Fruit fly (Drosophila melanogaster) whole organism, embryonic: ENCODE data around the gene vito.

ENCODE experiments used
- CG10431 ChIP-seq: fragments of 200-800 bp; sonication (Bioruptor generic); optimal IDR thresholded peaks from 3 replicates; lab custom pipeline; 2018; ENCODE audit warnings: missing biosample characterization, mild to moderate bottlenecking, missing genetic modification characterization
- CG11560 ChIP-seq: fragments of 200-800 bp; sonication (Bioruptor generic); IDR thresholded peaks from 3 replicates; pipeline ENCODE4 v1.3.6; 2022; ENCODE audit warnings: missing biosample characterization, missing genetic modification characterization
- CG11696 ChIP-seq: fragments of 200-800 bp; sonication (Bioruptor generic); IDR thresholded peaks from 2 replicates; pipeline ENCODE4 v1.3.6; 2022; ENCODE audit warnings: missing biosample characterization, missing genetic modification characterization
- CG12104 ChIP-seq: fragments of 200-800 bp; sonication (Bioruptor generic); optimal IDR thresholded peaks from 3 replicates; lab custom pipeline; 2016; ENCODE audit warnings: missing biosample characterization, missing genetic modification characterization
- CG12299 ChIP-seq: fragments of 200-800 bp; sonication (Bioruptor generic); optimal IDR thresholded peaks from 2 replicates; lab custom pipeline; 2018; ENCODE audit warnings: missing biosample characterization, mild to moderate bottlenecking, missing genetic modification characterization
- CG12659 ChIP-seq: fragments of 200-800 bp; sonication (Bioruptor generic); optimal IDR thresholded peaks from 3 replicates; lab custom pipeline; 2017; ENCODE audit warnings: mild to moderate bottlenecking, missing biosample characterization, missing genetic modification reagents, missing genetic modification characterization
- CG13624 ChIP-seq: fragments of 200-800 bp; sonication (Bioruptor generic); optimal IDR thresholded peaks from 2 replicates; lab custom pipeline; 2016; ENCODE audit warnings: missing biosample characterization, missing genetic modification characterization
- CG14014 ChIP-seq: fragments of 200-800 bp; sonication (Bioruptor generic); IDR thresholded peaks from 2 replicates; pipeline ENCODE4 v1.3.6; 2022; ENCODE audit warnings: missing biosample characterization, missing genetic modification characterization
- CG1603 ChIP-seq: fragments of 200-800 bp; sonication (Bioruptor generic); optimal IDR thresholded peaks from 2 replicates; lab custom pipeline; 2019; ENCODE audit warnings: missing biosample characterization, mild to moderate bottlenecking, missing genetic modification characterization, moderate library complexity
- CG16863 ChIP-seq: fragments of 200-800 bp; sonication (Bioruptor generic); optimal IDR thresholded peaks from 3 replicates; lab custom pipeline; 2016; ENCODE audit warnings: missing biosample characterization, missing genetic modification characterization
- CG17328 ChIP-seq: fragments of 200-800 bp; sonication (Bioruptor generic); IDR thresholded peaks from 2 replicates; pipeline ENCODE4 v1.3.6; 2022; ENCODE audit warnings: missing biosample characterization, missing genetic modification characterization
- CG1792 ChIP-seq: fragments of 200-800 bp; sonication (Bioruptor generic); optimal IDR thresholded peaks from 2 replicates; lab custom pipeline; 2016; ENCODE audit warnings: missing biosample characterization, missing genetic modification characterization
- CG2120 ChIP-seq: fragments of 200-800 bp; sonication (Bioruptor generic); optimal IDR thresholded peaks from 3 replicates; lab custom pipeline; 2016; ENCODE audit warnings: missing biosample characterization, missing genetic modification characterization
- CG2678 ChIP-seq: fragments of 200-800 bp; sonication (Bioruptor generic); optimal IDR thresholded peaks from 3 replicates; lab custom pipeline; 2019; ENCODE audit warnings: missing biosample characterization, mild to moderate bottlenecking, missing genetic modification characterization, moderate library complexity
- CG2712 ChIP-seq: fragments of 200-800 bp; optimal IDR thresholded peaks from 3 replicates; lab custom pipeline; 2019; ENCODE audit warnings: missing biosample characterization, mild to moderate bottlenecking, missing genetic modification characterization, moderate library complexity
- CG31441 ChIP-seq: fragments of 200-800 bp; sonication (Bioruptor generic); IDR thresholded peaks from 2 replicates; pipeline ENCODE4 v1.3.6; 2022; ENCODE audit warnings: missing biosample characterization, missing genetic modification characterization
- CG3281 ChIP-seq: fragments of 200-800 bp; sonication (Bioruptor generic); optimal IDR thresholded peaks from 3 replicates; lab custom pipeline; 2017; ENCODE audit warnings: missing biosample characterization, mild to moderate bottlenecking, missing genetic modification characterization
- CG3407 ChIP-seq: fragments of 200-800 bp; sonication (Bioruptor generic); optimal IDR thresholded peaks from 2 replicates; lab custom pipeline; 2018; ENCODE audit warnings: missing biosample characterization, mild to moderate bottlenecking, missing genetic modification characterization
- CG4360 ChIP-seq: fragments of 200-800 bp; sonication (Bioruptor generic); IDR thresholded peaks from 2 replicates; pipeline ENCODE4 v1.3.6; 2022; ENCODE audit warnings: missing biosample characterization, missing genetic modification characterization
- CG5953 ChIP-seq: fragments of 200-800 bp; sonication (Bioruptor generic); IDR thresholded peaks from 2 replicates; pipeline ENCODE4 v1.3.6; 2022; ENCODE audit warnings: missing biosample characterization, missing genetic modification characterization
- CG6254 ChIP-seq: fragments of 200-800 bp; sonication (Bioruptor generic); optimal IDR thresholded peaks from 3 replicates; lab custom pipeline; 2017; ENCODE audit warnings: mild to moderate bottlenecking, missing biosample characterization, missing genetic modification reagents, missing genetic modification characterization
- CG8388 ChIP-seq: fragments of 200-800 bp; sonication (Bioruptor generic); optimal IDR thresholded peaks from 2 replicates; lab custom pipeline; 2019; ENCODE audit warnings: missing biosample characterization, mild to moderate bottlenecking, missing genetic modification characterization, moderate library complexity
- CG8944 ChIP-seq: fragments of 200-800 bp; sonication (Bioruptor generic); optimal IDR thresholded peaks from 3 replicates; lab custom pipeline; 2016; ENCODE audit warnings: missing biosample characterization, missing genetic modification characterization
- CG9727 ChIP-seq: fragments of 200-800 bp; sonication (Bioruptor generic); optimal IDR thresholded peaks from 3 replicates; lab custom pipeline; 2017; ENCODE audit warnings: missing biosample characterization, mild to moderate bottlenecking, missing genetic modification characterization
- CG9876 ChIP-seq: fragments of 200-800 bp; sonication (Bioruptor generic); optimal IDR thresholded peaks from 2 replicates; lab custom pipeline; 2016; ENCODE audit warnings: missing biosample characterization, missing genetic modification characterization
- CTCF ChIP-seq: fragments of 200-800 bp; sonication (Bioruptor generic); optimal IDR thresholded peaks from 2 replicates; lab custom pipeline; 2017; ENCODE audit warnings: missing biosample characterization, mild to moderate bottlenecking, missing genetic modification characterization, moderate library complexity
- HLH3B ChIP-seq: fragments of 200-800 bp; sonication (Bioruptor generic); IDR thresholded peaks from 2 replicates; pipeline ENCODE4 v1.3.6; 2022; ENCODE audit warnings: missing biosample characterization, missing genetic modification characterization
- HmgZ ChIP-seq: fragments of 200-800 bp; sonication (Bioruptor generic); optimal IDR thresholded peaks from 2 replicates; lab custom pipeline; 2018; ENCODE audit warnings: missing biosample characterization, mild to moderate bottlenecking, missing genetic modification characterization
- Kr ChIP-seq: fragments of 200-800 bp; sonication (Bioruptor generic); optimal IDR thresholded peaks from 2 replicates; lab custom pipeline; 2017; ENCODE audit warnings: missing biosample characterization, mild to moderate bottlenecking, missing genetic modification characterization
- Med ChIP-seq: fragments of 200-800 bp; sonication (Bioruptor generic); peaks from one replicate; lab custom pipeline; 2016; ENCODE audit warnings: missing biosample characterization, missing genetic modification characterization, mild to moderate bottlenecking, inconsistent platforms, moderate library complexity
- Meics ChIP-seq: fragments of 200-800 bp; sonication (Bioruptor generic); optimal IDR thresholded peaks from 2 replicates; lab custom pipeline; 2017; ENCODE audit warnings: missing biosample characterization, mild to moderate bottlenecking, missing genetic modification characterization
- Pdp1 ChIP-seq, 2 experiments: fragments of 200-800 bp; sonication (Bioruptor generic); optimal IDR thresholded peaks; 3 replicates each; lab custom pipeline; 2016; ENCODE audit warnings: missing biosample characterization in 2 of 2, missing genetic modification characterization in 2 of 2, mild to moderate bottlenecking in 1 of 2, moderate library complexity in 1 of 2
- Poxn ChIP-seq: fragments of 200-800 bp; sonication (Bioruptor generic); IDR thresholded peaks from 2 replicates; pipeline ENCODE4 v1.3.6; 2022; ENCODE audit warnings: missing biosample characterization, missing genetic modification characterization
- Xrp1 ChIP-seq: fragments of 200-800 bp; sonication (Bioruptor generic); IDR thresholded peaks from 2 replicates; pipeline ENCODE4 v1.3.6; 2022; ENCODE audit warnings: missing biosample characterization, missing genetic modification characterization
- disco-r ChIP-seq: fragments of 200-800 bp; sonication (Bioruptor generic); optimal IDR thresholded peaks from 2 replicates; lab custom pipeline; 2016; ENCODE audit warnings: missing biosample characterization, missing genetic modification characterization
- dmrt11E ChIP-seq: fragments of 200-800 bp; sonication (Bioruptor generic); optimal IDR thresholded peaks from 3 replicates; lab custom pipeline; 2018; ENCODE audit warnings: missing biosample characterization, mild to moderate bottlenecking, missing genetic modification characterization, moderate library complexity
- emc ChIP-seq: fragments of 200-800 bp; sonication (Bioruptor generic); optimal IDR thresholded peaks from 2 replicates; lab custom pipeline; 2016; ENCODE audit warnings: missing biosample characterization, missing genetic modification characterization
- gem ChIP-seq: fragments of 200-800 bp; sonication (Bioruptor generic); optimal IDR thresholded peaks from 2 replicates; lab custom pipeline; 2019; ENCODE audit warnings: missing biosample characterization, mild to moderate bottlenecking, missing genetic modification characterization, moderate library complexity
- grau ChIP-seq: fragments of 200-800 bp; optimal IDR thresholded peaks from 3 replicates; lab custom pipeline; 2019; ENCODE audit warnings: missing biosample characterization, mild to moderate bottlenecking, missing genetic modification characterization, moderate library complexity
- jumu ChIP-seq: fragments of 200-800 bp; sonication (Bioruptor generic); optimal IDR thresholded peaks from 3 replicates; lab custom pipeline; 2016; ENCODE audit warnings: missing biosample characterization, missing genetic modification characterization
- ken ChIP-seq: fragments of 200-800 bp; sonication (Bioruptor generic); IDR thresholded peaks from 3 replicates; pipeline ENCODE4 v1.3.6; 2022; ENCODE audit warnings: missing biosample characterization, missing genetic modification characterization
- klu ChIP-seq: fragments of 200-800 bp; sonication (Bioruptor generic); IDR thresholded peaks from 2 replicates; pipeline ENCODE4 v1.3.6; 2022; ENCODE audit warnings: missing biosample characterization, missing genetic modification characterization
- mam ChIP-seq: fragments of 200-800 bp; sonication (Bioruptor generic); optimal IDR thresholded peaks from 3 replicates; lab custom pipeline; 2016; ENCODE audit warnings: missing biosample characterization, missing genetic modification characterization
- nau ChIP-seq: fragments of 200-800 bp; sonication (Bioruptor generic); optimal IDR thresholded peaks from 3 replicates; lab custom pipeline; 2017; ENCODE audit warnings: missing biosample characterization, mild to moderate bottlenecking, missing genetic modification characterization, missing genetic modification reagents
- nmo ChIP-seq: fragments of 200-800 bp; sonication (Bioruptor generic); optimal IDR thresholded peaks from 2 replicates; lab custom pipeline; 2018; ENCODE audit warnings: missing biosample characterization, mild to moderate bottlenecking, missing genetic modification characterization, moderate library complexity
- nom ChIP-seq: fragments of 200-800 bp; sonication (Bioruptor generic); optimal IDR thresholded peaks from 2 replicates; lab custom pipeline; 2017; ENCODE audit warnings: missing biosample characterization, missing genetic modification characterization, mild to moderate bottlenecking, moderate library complexity, missing genetic modification reagents
- ranshi ChIP-seq: fragments of 200-800 bp; sonication (Bioruptor generic); IDR thresholded peaks from 2 replicates; pipeline ENCODE4 v1.3.6; 2022; ENCODE audit warnings: missing biosample characterization, missing genetic modification characterization
- row ChIP-seq: fragments of 200-800 bp; sonication (Bioruptor generic); IDR thresholded peaks from 3 replicates; pipeline ENCODE4 v1.3.6; 2022; ENCODE audit warnings: missing biosample characterization, missing genetic modification characterization
- sens ChIP-seq: fragments of 200-800 bp; sonication (Bioruptor generic); peaks from one replicate; lab custom pipeline; 2016; ENCODE audit warnings: missing biosample characterization, missing genetic modification characterization
- vnd ChIP-seq: fragments of 200-800 bp; sonication (Bioruptor generic); IDR thresholded peaks from 3 replicates; pipeline ENCODE4 v1.3.6; 2022; ENCODE audit warnings: missing biosample characterization, missing genetic modification characterization; ENCODE audit not compliant: partially characterized antibody
- wek ChIP-seq: fragments of 200-800 bp; sonication (Bioruptor generic); optimal IDR thresholded peaks from 3 replicates; lab custom pipeline; 2018; ENCODE audit warnings: missing biosample characterization, mild to moderate bottlenecking, missing genetic modification characterization, moderate library complexity

The vito gene

dm6 chr3L:5820793-5821192 lies 43.7 kb upstream of the vito start:
- TF ChIP-seq CTCF (GFP tag; lab: Kevin White, UChicago) (peak; percentile 84), row (GFP tag; lab: Robert Waterston, UW) (no peak)

dm6 chr3L:5820039-5820438 lies 42.9 kb upstream of the vito start:
- no peak for TF ChIP-seq CG13624 (GFP tag; lab: Kevin White, UChicago)
- TF ChIP-seq mam (GFP tag; lab: Kevin White, UChicago) = peak; percentile 30
- TF ChIP-seq Meics (GFP tag; lab: Kevin White, UChicago) = peak; percentile 3
- peak; percentile 10 for TF ChIP-seq nmo (GFP tag; lab: Kevin White, UChicago)
- no peak for TF ChIP-seq CG11560 (tag; lab: Robert Waterston, UW)
- TF ChIP-seq CG5953 (GFP tag; lab: Robert Waterston, UW) = no peak
- no peak for TF ChIP-seq vnd
- peak; percentile 7 for TF ChIP-seq dmrt11E (tag; lab: Kevin White, UChicago)
- TF ChIP-seq nom (GFP tag; lab: Kevin White, UChicago) = no peak
- TF ChIP-seq gem (tag; lab: Kevin White, UChicago) = peak; percentile 45
- no peak for TF ChIP-seq Kr
- TF ChIP-seq CG2678 (tag; lab: Kevin White, UChicago) = peak; percentile 30
- no peak for TF ChIP-seq CG9876 (GFP tag; lab: Kevin White, UChicago)
- no peak for TF ChIP-seq emc (GFP tag; lab: Kevin White, UChicago)
- TF ChIP-seq disco-r (GFP tag; lab: Kevin White, UChicago) = no peak
- TF ChIP-seq Poxn (GFP tag; lab: Robert Waterston, UW) = no peak
- TF ChIP-seq CG8388 (GFP tag; lab: Kevin White, UChicago) = no peak
- TF ChIP-seq CG2712 (tag; lab: Kevin White, UChicago) = no peak
- TF ChIP-seq sens (GFP tag; lab: Kevin White, UChicago) = peak; percentile 82
- TF ChIP-seq CG12299 (tag; lab: Kevin White, UChicago) = no peak
- no peak for TF ChIP-seq CG16863 (GFP tag; lab: Kevin White, UChicago)
- TF ChIP-seq CG1792 (GFP tag; lab: Kevin White, UChicago) = no peak
- peak in 1 of 2 experiments; percentile 14 for TF ChIP-seq Pdp1 (GFP tag; optimal IDR thresholded peaks at IDR 0.05; lab: Kevin White, UChicago)
- no peak for TF ChIP-seq HmgZ (tag; lab: Kevin White, UChicago)
- TF ChIP-seq CG12659 = peak; percentile 3
- TF ChIP-seq jumu (GFP tag; lab: Kevin White, UChicago) = no peak
- no peak for TF ChIP-seq CG6254 (GFP tag; lab: Kevin White, UChicago)
- TF ChIP-seq CG9727 = no peak
- TF ChIP-seq CG31441 (GFP tag; lab: Robert Waterston, UW) = no peak
- TF ChIP-seq Med (GFP tag; lab: Kevin White, UChicago) = peak; percentile 83
- TF ChIP-seq ranshi (GFP tag; lab: Robert Waterston, UW) = no peak
- no peak for TF ChIP-seq HLH3B
- 0 out of 2 replicates have a peak, but pooled peaks have one; percentile 23 for TF ChIP-seq CG11696 (GFP tag; lab: Robert Waterston, UW)
- peak; percentile 31 for TF ChIP-seq CG2120
- no peak for TF ChIP-seq CG3407 (GFP tag; lab: Kevin White, UChicago)
- no peak for TF ChIP-seq CG4360 (GFP tag; lab: Robert Waterston, UW)
- peak; percentile 25; the same call in 1 of the 2 replicates for TF ChIP-seq CG17328 (GFP tag; lab: Robert Waterston, UW)
- no peak for TF ChIP-seq CG8944 (GFP tag; lab: Kevin White, UChicago)
- 0 out of 2 replicates have a peak, but pooled peaks have one; percentile 5 for TF ChIP-seq CG14014 (GFP tag; lab: Robert Waterston, UW)
- TF ChIP-seq Xrp1 (GFP tag; lab: Robert Waterston, UW) = no peak; the same call in 1 of the 2 replicates
- peak; percentile 29 for TF ChIP-seq CG3281
- no peak for TF ChIP-seq klu (GFP tag; lab: Robert Waterston, UW)
- TF ChIP-seq ken (GFP tag; lab: Robert Waterston, UW) = no peak
- no peak for TF ChIP-seq nau (GFP tag; lab: Kevin White, UChicago)
- TF ChIP-seq grau (tag; lab: Kevin White, UChicago) = peak; percentile 7
- no peak for TF ChIP-seq wek
- no peak for TF ChIP-seq CG10431 (GFP tag; lab: Kevin White, UChicago)
- TF ChIP-seq CG12104 (GFP tag; lab: Kevin White, UChicago) = no peak
- TF ChIP-seq CG1603 (tag; lab: Kevin White, UChicago) = peak; percentile 38
